Worm (Caenorhabditis elegans): ENCODE measurements around the gene F19B6.1.

F19B6.1 gene

ce11 chrIV:12335248-12335647, 627 bp downstream of the F19B6.1 start (continued):
- TF ChIP-seq nhr-19 (GFP tag; conservative IDR thresholded peaks at IDR 0.05) (peak; percentile 22; the same call in 1 of the 2 replicates), lin-39 (tag; optimal IDR thresholded peaks at IDR 0.05) (no peak), snu-23 (GFP tag; optimal IDR thresholded peaks at IDR 0.05) (peak; percentile 34), lin-14 (GFP tag; optimal IDR thresholded peaks at IDR 0.05) (peak; percentile 76), unc-98 (GFP tag; IDR thresholded peaks at IDR 0.05) (no peak), isw-1 (GFP tag; IDR thresholded peaks at IDR 0.05) (no peak), F16B12.6 (tag; optimal IDR thresholded peaks at IDR 0.05) (peak; percentile 25), dpl-1 (GFP tag; optimal IDR thresholded peaks at IDR 0.05) (peak in 2 of 3 experiments; percentile 1 to 36), C16A3.4 (tag; optimal IDR thresholded peaks at IDR 0.05) (no peak), swsn-7 (tag; optimal IDR thresholded peaks at IDR 0.05) (no peak), C04F5.9 (tag; optimal IDR thresholded peaks at IDR 0.05) (no peak), dsc-1 (tag; optimal IDR thresholded peaks at IDR 0.05) (peak; percentile 12), Y116A8C.19 (tag; optimal IDR thresholded peaks at IDR 0.05; ENCODE audit: borderline replicate concordance) (no peak), mep-1 (tag; optimal IDR thresholded peaks at IDR 0.05) (peak; percentile 13), unc-86 (tag; optimal IDR thresholded peaks at IDR 0.05) (no peak), alr-1 (tag; optimal IDR thresholded peaks at IDR 0.05; ENCODE audit: borderline replicate concordance) (no peak), ztf-11 (tag; optimal IDR thresholded peaks at IDR 0.05) (no peak), lin-35 (GFP tag; optimal IDR thresholded peaks at IDR 0.05) (no peak), efl-1 (optimal IDR thresholded peaks at IDR 0.05) (peak; percentile 38 to 54), efl-1 (GFP tag; optimal IDR thresholded peaks at IDR 0.05 in 1 of 2) (peak; percentile 21 to 63)

- TF ChIP-seq unc-30 (tag; optimal IDR thresholded peaks at IDR 0.05): no peak
- TF ChIP-seq fkh-8 (tag; optimal IDR thresholded peaks at IDR 0.05): no peak
- TF ChIP-seq aly-2 (tag; optimal IDR thresholded peaks at IDR 0.05): no peak
- no peak for TF ChIP-seq blmp-1 (tag; optimal IDR thresholded peaks at IDR 0.05)
- TF ChIP-seq pag-3 (tag; optimal IDR thresholded peaks at IDR 0.05; ENCODE audit: borderline replicate concordance, insufficient read depth): no peak
- TF ChIP-seq lsy-2 (tag; optimal IDR thresholded peaks at IDR 0.05): peak; percentile 25 to 43
- TF ChIP-seq mep-1 (tag; optimal IDR thresholded peaks at IDR 0.05): peak; percentile 19
- TF ChIP-seq mef-2 (tag; optimal IDR thresholded peaks at IDR 0.05): no peak
- no peak for TF ChIP-seq nhr-28 (tag; optimal IDR thresholded peaks at IDR 0.05)
- no peak for TF ChIP-seq irx-1 (tag; optimal IDR thresholded peaks at IDR 0.05)
- TF ChIP-seq nhr-47 (tag; optimal IDR thresholded peaks at IDR 0.05): peak; percentile 24
- TF ChIP-seq unc-86 (tag; optimal IDR thresholded peaks at IDR 0.05): no peak
- TF ChIP-seq snpc-4 (tag; optimal IDR thresholded peaks at IDR 0.05): no peak
- TF ChIP-seq unc-130 (tag; optimal IDR thresholded peaks at IDR 0.05): no peak
- TF ChIP-seq elt-2 (tag; optimal IDR thresholded peaks at IDR 0.05): no peak
- TF ChIP-seq nhr-90 (tag; optimal IDR thresholded peaks at IDR 0.05; ENCODE audit: poor library complexity): no peak
- no peak for TF ChIP-seq isw-1 (GFP tag; IDR thresholded peaks at IDR 0.05)
- TF ChIP-seq mdl-1 (tag; optimal IDR thresholded peaks at IDR 0.05): no peak
- peak; percentile 74 to 82 for TF ChIP-seq lin-35 (GFP tag; optimal IDR thresholded peaks at IDR 0.05)
- TF ChIP-seq xbp-1 (tag; optimal IDR thresholded peaks at IDR 0.05): no peak
- TF ChIP-seq efl-1 (optimal IDR thresholded peaks at IDR 0.05): peak; percentile 73 to 81
- peak; percentile 84 to 98 for TF ChIP-seq efl-1 (GFP tag; optimal IDR thresholded peaks at IDR 0.05 in 1 of 2)
- TF ChIP-seq tlp-1 (tag; optimal IDR thresholded peaks at IDR 0.05): no peak
- TF ChIP-seq ceh-90 (tag; optimal IDR thresholded peaks at IDR 0.05): no peak
- no peak for TF ChIP-seq nhr-12 (tag; optimal IDR thresholded peaks at IDR 0.05)
- no peak for TF ChIP-seq nhr-77 (tag; optimal IDR thresholded peaks at IDR 0.05)
- TF ChIP-seq lin-15B (tag; optimal IDR thresholded peaks at IDR 0.05): no peak
- TF ChIP-seq nhr-76 (tag; optimal IDR thresholded peaks at IDR 0.05): no peak
- peak; percentile 21 for TF ChIP-seq nhr-71 (tag; optimal IDR thresholded peaks at IDR 0.05)
- peak; percentile 3 for TF ChIP-seq swsn-7 (tag; optimal IDR thresholded peaks at IDR 0.05)
- TF ChIP-seq lir-3 (tag; optimal IDR thresholded peaks at IDR 0.05; ENCODE audit: poor library complexity): no peak
- TF ChIP-seq rnt-1 (tag; optimal IDR thresholded peaks at IDR 0.05): peak; percentile 26
- peak; percentile 80 for TF ChIP-seq F16B12.6 (tag; optimal IDR thresholded peaks at IDR 0.05)
- TF ChIP-seq aha-1 (tag; optimal IDR thresholded peaks at IDR 0.05): no peak
- no peak for TF ChIP-seq hpl-2 (GFP tag; optimal IDR thresholded peaks at IDR 0.05)
- TF ChIP-seq sox-4 (tag; optimal IDR thresholded peaks at IDR 0.05): no peak
- TF ChIP-seq dpl-1 (GFP tag; optimal IDR thresholded peaks at IDR 0.05): peak; percentile 73 to 86 (median 85)
- TF ChIP-seq C34B4.2 (tag; optimal IDR thresholded peaks at IDR 0.05): no peak
- no peak for TF ChIP-seq fos-1 (tag; optimal IDR thresholded peaks at IDR 0.05)
- TF ChIP-seq jun-1 (tag; optimal IDR thresholded peaks at IDR 0.05): no peak
- TF ChIP-seq ceh-88 (GFP tag; IDR thresholded peaks at IDR 0.05): no peak
These were observed 1.2 kb downstream of the F19B6.1 start for ce11 chrIV:12334708-12335107.

Measured in whole organism, L1 larva.